Worm (Caenorhabditis elegans) whole organism, L1 larva: ENCODE results near the gene gtf-2E2.

Source experiments
- C04F5.9 ChIP-seq: sonication (generic microtip); optimal IDR thresholded peaks from 2 replicates; lab custom pipeline; 2016; ENCODE audit warnings: missing genetic modification characterization, missing compliant biosample characterization
- C16A3.4 ChIP-seq: fragments of 150-350 bp; optimal IDR thresholded peaks from 2 replicates; lab custom pipeline; 2014; ENCODE audit warnings: missing biosample characterization, missing genetic modification characterization
- C34B4.2 ChIP-seq: sonication (generic microtip); optimal IDR thresholded peaks from 2 replicates; lab custom pipeline; 2017; ENCODE audit warnings: mild to moderate bottlenecking, missing genetic modification characterization, missing compliant biosample characterization
- F16B12.6 ChIP-seq: fragments of 150-350 bp; optimal IDR thresholded peaks from 2 replicates; lab custom pipeline; 2014; ENCODE audit warnings: missing biosample characterization, missing genetic modification characterization
- Y116A8C.19 ChIP-seq: sonication (generic microtip); optimal IDR thresholded peaks from 2 replicates; lab custom pipeline; 2016; ENCODE audit warnings: missing compliant biosample characterization, missing genetic modification characterization, borderline replicate concordance
- blmp-1 ChIP-seq: fragments of 150-350 bp; optimal IDR thresholded peaks from 2 replicates; lab custom pipeline; 2014; ENCODE audit warnings: missing biosample characterization, missing genetic modification characterization
- ceh-63 ChIP-seq: fragments of 200-800 bp; sonication (Bioruptor generic); optimal IDR thresholded peaks from 2 replicates; lab custom pipeline; 2018; ENCODE audit warnings: mild to moderate bottlenecking, missing genetic modification characterization, missing compliant biosample characterization
- ceh-8 ChIP-seq: fragments of 200-800 bp; sonication (Bioruptor generic); optimal IDR thresholded peaks from 2 replicates; lab custom pipeline; 2018; ENCODE audit warnings: mild to moderate bottlenecking, missing genetic modification characterization, moderate library complexity, missing compliant biosample characterization
- ceh-90 ChIP-seq: sonication (generic microtip); optimal IDR thresholded peaks from 2 replicates; lab custom pipeline; 2016; ENCODE audit warnings: missing genetic modification characterization, missing compliant biosample characterization
- ces-1 ChIP-seq: fragments of 150-350 bp; optimal IDR thresholded peaks from 2 replicates; lab custom pipeline; 2014; ENCODE audit warnings: missing biosample characterization, missing genetic modification reagents, missing genetic modification characterization
- dpl-1 ChIP-seq, 3 experiments: fragments of 150-350 bp in 2 of 3; sonication (generic microtip) in 1 of 3; optimal IDR thresholded peaks; 2 replicates each; lab custom pipeline; 2014 to 2017; ENCODE audit warnings: missing biosample characterization in 3 of 3, missing genetic modification characterization in 3 of 3, missing genetic modification reagents in 3 of 3
- dsc-1 ChIP-seq: sonication (generic microtip); optimal IDR thresholded peaks from 2 replicates; lab custom pipeline; 2016; ENCODE audit warnings: mild to moderate bottlenecking, missing genetic modification characterization, missing compliant biosample characterization
- egl-13 ChIP-seq: sonication (generic microtip); optimal IDR thresholded peaks from 2 replicates; lab custom pipeline; 2016; ENCODE audit warnings: missing genotype, missing genetic modification reagents, missing genetic modification characterization, missing compliant biosample characterization
- egl-27 ChIP-seq, 2 experiments: fragments of 150-350 bp in 1 of 2; sonication (generic microtip); optimal IDR thresholded peaks; 3 replicates each; lab custom pipeline; 2017 to 2018; ENCODE audit warnings: missing biosample characterization in 2 of 2, missing genetic modification characterization in 2 of 2, missing genetic modification reagents in 2 of 2
- elt-2 ChIP-seq: sonication (generic microtip); optimal IDR thresholded peaks from 2 replicates; lab custom pipeline; 2016; ENCODE audit warnings: missing genetic modification characterization, mild to moderate bottlenecking, inconsistent platforms, missing compliant biosample characterization, missing genetic modification reagents
- elt-3 ChIP-seq, 6 experiments: fragments of 150-350 bp in 1 of 6; sonication (generic microtip); optimal IDR thresholded peaks; 2 replicates each; lab custom pipeline; 2017 to 2018; ENCODE audit warnings: missing biosample characterization in 6 of 6, missing genetic modification characterization in 6 of 6, inconsistent platforms in 1 of 6
- fkh-10 ChIP-seq: sonication (generic microtip); optimal IDR thresholded peaks from 2 replicates; lab custom pipeline; 2017; ENCODE audit warnings: missing biosample characterization, missing genetic modification reagents, missing genetic modification characterization
- fkh-4 ChIP-seq: sonication (generic microtip); optimal IDR thresholded peaks from 2 replicates; lab custom pipeline; 2016; ENCODE audit warnings: missing compliant biosample characterization, missing genetic modification characterization, borderline replicate concordance
- fkh-8 ChIP-seq: sonication (generic microtip); optimal IDR thresholded peaks from 2 replicates; lab custom pipeline; 2016; ENCODE audit warnings: mild to moderate bottlenecking, missing genetic modification characterization, missing compliant biosample characterization
- fos-1 ChIP-seq: fragments of 150-350 bp; optimal IDR thresholded peaks from 2 replicates; lab custom pipeline; 2014; ENCODE audit warnings: missing biosample characterization, missing genetic modification characterization
- grh-1 ChIP-seq: fragments of 200-800 bp; sonication (Bioruptor generic); IDR thresholded peaks from 2 replicates; pipeline ENCODE4 v1.3.6; 2022; ENCODE audit warnings: missing genetic modification reagents, missing genetic modification characterization, missing compliant biosample characterization
- irx-1 ChIP-seq: sonication (generic microtip); optimal IDR thresholded peaks from 2 replicates; lab custom pipeline; 2016; ENCODE audit warnings: missing genetic modification characterization, missing compliant biosample characterization
- isw-1 ChIP-seq: fragments of 200-800 bp; sonication (Bioruptor generic); IDR thresholded peaks from 2 replicates; pipeline ENCODE4 v1.3.6; 2022; ENCODE audit warnings: missing genetic modification characterization, missing compliant biosample characterization
- lin-14 ChIP-seq: fragments of 200-800 bp; sonication (Bioruptor generic); optimal IDR thresholded peaks from 2 replicates; lab custom pipeline; 2018; ENCODE audit warnings: mild to moderate bottlenecking, missing genetic modification characterization, moderate library complexity, missing compliant biosample characterization
- lin-35 ChIP-seq, 2 experiments: fragments of 150-350 bp; optimal IDR thresholded peaks; 2 replicates each; lab custom pipeline; 2014; ENCODE audit warnings: missing biosample characterization in 2 of 2, missing genetic modification characterization in 2 of 2, missing genetic modification reagents in 2 of 2
- nhr-12 ChIP-seq: sonication (generic microtip); optimal IDR thresholded peaks from 2 replicates; lab custom pipeline; 2017; ENCODE audit warnings: missing biosample characterization, missing genetic modification characterization
- nhr-20 ChIP-seq: sonication (generic microtip); optimal IDR thresholded peaks from 2 replicates; lab custom pipeline; 2016; ENCODE audit warnings: mild to moderate bottlenecking, missing genetic modification characterization, missing compliant biosample characterization
- nhr-47 ChIP-seq: sonication (generic microtip); optimal IDR thresholded peaks from 2 replicates; lab custom pipeline; 2016; ENCODE audit warnings: mild to moderate bottlenecking, missing genetic modification characterization, moderate library complexity, missing compliant biosample characterization
- nhr-71 ChIP-seq: sonication (generic microtip); optimal IDR thresholded peaks from 2 replicates; lab custom pipeline; 2016; ENCODE audit warnings: mild to moderate bottlenecking, missing genetic modification characterization, moderate library complexity, missing compliant biosample characterization
- nhr-90 ChIP-seq: sonication (generic microtip); optimal IDR thresholded peaks from 2 replicates; lab custom pipeline; 2016; ENCODE audit warnings: mild to moderate bottlenecking, missing genetic modification characterization, missing compliant biosample characterization; ENCODE audit not compliant: poor library complexity
- pag-3 ChIP-seq: sonication (generic microtip); optimal IDR thresholded peaks from 2 replicates; lab custom pipeline; 2017; ENCODE audit warnings: missing genetic modification characterization, mild to moderate bottlenecking, missing compliant biosample characterization, antibody characterized with exemption, borderline replicate concordance; ENCODE audit not compliant: insufficient read depth
- rnt-1 ChIP-seq: sonication (generic microtip); optimal IDR thresholded peaks from 2 replicates; lab custom pipeline; 2016; ENCODE audit warnings: mild to moderate bottlenecking, missing genetic modification characterization, moderate library complexity, missing compliant biosample characterization
- skn-1 ChIP-seq: fragments of 150-350 bp; optimal IDR thresholded peaks from 2 replicates; lab custom pipeline; 2014; ENCODE audit warnings: missing biosample characterization, missing genetic modification characterization
- sox-4 ChIP-seq: sonication (generic microtip); optimal IDR thresholded peaks from 2 replicates; lab custom pipeline; 2016; ENCODE audit warnings: missing genetic modification characterization, missing compliant biosample characterization
- sptf-1 ChIP-seq: fragments of 150-350 bp; optimal IDR thresholded peaks from 2 replicates; lab custom pipeline; 2014; ENCODE audit warnings: missing biosample characterization, missing genetic modification characterization
- swsn-7 ChIP-seq: sonication (generic microtip); optimal IDR thresholded peaks from 2 replicates; lab custom pipeline; 2016; ENCODE audit warnings: missing genetic modification characterization, missing compliant biosample characterization
- tbx-2 ChIP-seq: sonication (generic microtip); optimal IDR thresholded peaks from 2 replicates; lab custom pipeline; 2016; ENCODE audit warnings: missing genetic modification characterization, missing compliant biosample characterization
- tlp-1 ChIP-seq: fragments of 150-350 bp; optimal IDR thresholded peaks from 2 replicates; lab custom pipeline; 2014; ENCODE audit warnings: missing biosample characterization, missing genetic modification characterization
- unc-30 ChIP-seq: sonication (generic microtip); optimal IDR thresholded peaks from 2 replicates; lab custom pipeline; 2017; ENCODE audit warnings: missing biosample characterization, missing genetic modification characterization
- unc-62 ChIP-seq: fragments of 150-350 bp; optimal IDR thresholded peaks from 2 replicates; lab custom pipeline; 2014; ENCODE audit warnings: missing biosample characterization, missing genetic modification reagents, missing genetic modification characterization
- vab-15 ChIP-seq: sonication (generic microtip); optimal IDR thresholded peaks from 2 replicates; lab custom pipeline; 2017; ENCODE audit warnings: missing genotype, mild to moderate bottlenecking, missing genetic modification characterization, missing compliant biosample characterization
- xbp-1 ChIP-seq: sonication (generic microtip); optimal IDR thresholded peaks from 2 replicates; lab custom pipeline; 2016; ENCODE audit warnings: missing genetic modification characterization, missing compliant biosample characterization
- zag-1 ChIP-seq: fragments of 150-350 bp; optimal IDR thresholded peaks from 2 replicates; lab custom pipeline; 2014; ENCODE audit warnings: missing biosample characterization, missing genetic modification characterization
- zip-4 ChIP-seq: fragments of 200-800 bp; sonication (Bioruptor generic); optimal IDR thresholded peaks from 2 replicates; lab custom pipeline; 2018; ENCODE audit warnings: mild to moderate bottlenecking, missing genetic modification characterization, moderate library complexity, missing compliant biosample characterization
- ztf-11 ChIP-seq, 2 experiments: sonication (generic microtip); optimal IDR thresholded peaks; 2 replicates each; lab custom pipeline; 2016 to 2017; ENCODE audit warnings: missing genetic modification characterization in 2 of 2, missing biosample characterization in 1 of 2, missing compliant biosample characterization in 1 of 2
- ztf-4 ChIP-seq: fragments of 150-350 bp; optimal IDR thresholded peaks from 2 replicates; lab custom pipeline; 2014; ENCODE audit warnings: missing biosample characterization, missing genetic modification characterization

gtf-2E2 gene

DNA sequence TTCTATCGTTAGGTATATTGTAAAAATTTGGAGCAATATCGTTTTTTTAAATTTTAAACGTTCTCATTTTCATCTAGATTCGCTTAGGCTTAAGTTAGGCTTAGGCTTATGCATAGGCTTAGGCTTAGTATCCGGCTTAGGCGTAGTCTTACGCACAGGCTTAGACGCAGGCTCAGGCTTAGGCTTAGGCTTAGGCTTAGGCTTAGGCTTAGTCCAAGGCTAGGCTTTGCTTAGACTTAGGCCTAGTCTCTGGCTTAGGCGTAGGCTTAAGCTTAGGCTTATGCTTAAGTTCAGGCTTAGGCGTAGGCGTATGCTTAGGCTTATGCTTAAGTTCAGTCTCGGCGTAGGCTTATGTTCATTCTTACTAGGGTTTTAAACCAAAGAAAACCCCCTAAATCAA, 38.5 kb downstream of the gtf-2E2 start:
- no peak for TF ChIP-seq swsn-7 (tag; lab: Kevin White, UChicago)
- TF ChIP-seq unc-62 (GFP tag; lab: Kevin White, UChicago) = no peak
- TF ChIP-seq C34B4.2 (tag; lab: Kevin White, UChicago) = no peak
- no peak for TF ChIP-seq ceh-8 (GFP tag; lab: Kevin White, UChicago)
- no peak for TF ChIP-seq egl-13
- TF ChIP-seq fkh-8 = no peak
- TF ChIP-seq isw-1 (GFP tag; lab: Robert Waterston, UW) = no peak
- no peak for TF ChIP-seq lin-35 (GFP tag; optimal IDR thresholded peaks at IDR 0.05; lab: Kevin White, UChicago)
- no peak for TF ChIP-seq sox-4 (tag; lab: Kevin White, UChicago)
- TF ChIP-seq sptf-1 = no peak
- TF ChIP-seq skn-1 (tag; lab: Kevin White, UChicago) = no peak

DNA sequence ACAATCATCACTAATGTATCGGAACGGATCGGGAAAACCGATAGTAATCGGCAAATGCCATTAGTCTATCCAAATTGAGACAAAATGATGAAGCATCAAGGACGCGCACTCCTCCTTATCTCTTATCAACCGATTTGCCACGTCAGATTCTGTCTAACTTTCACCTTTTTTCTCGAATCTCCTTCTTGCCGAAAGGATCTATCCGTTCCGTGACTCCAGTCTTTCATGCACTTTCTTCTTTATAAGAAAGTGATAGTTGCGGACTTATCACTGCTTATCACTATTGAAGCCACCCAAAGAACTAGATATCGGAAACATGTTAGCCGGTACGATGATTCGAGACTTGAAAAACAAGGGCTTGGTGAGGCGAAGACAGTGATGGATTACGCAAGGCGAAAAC, 40.3 kb downstream of the gtf-2E2 start:
- no peak for TF ChIP-seq skn-1 (tag; lab: Kevin White, UChicago)
- peak; percentile 100 for TF ChIP-seq blmp-1
- no peak for TF ChIP-seq nhr-47 (tag; lab: Kevin White, UChicago)
- TF ChIP-seq Y116A8C.19 (tag; lab: Kevin White, UChicago) = no peak
- peak; percentile 28 to 96 (median 84) for TF ChIP-seq elt-3 (tag; optimal IDR thresholded peaks at IDR 0.05; lab: Kevin White, UChicago)
- TF ChIP-seq elt-2 = no peak
- TF ChIP-seq C04F5.9 (tag; lab: Kevin White, UChicago) = no peak
- no peak for TF ChIP-seq ceh-63 (GFP tag; lab: Kevin White, UChicago)
- no peak for TF ChIP-seq irx-1 (tag; lab: Kevin White, UChicago)
- TF ChIP-seq grh-1 (GFP tag; lab: Robert Waterston, UW) = no peak
- TF ChIP-seq vab-15 (tag; lab: Kevin White, UChicago) = no peak
- TF ChIP-seq fkh-4 (tag; lab: Kevin White, UChicago) = no peak
- no peak for TF ChIP-seq ceh-90
- peak; percentile 7 for TF ChIP-seq nhr-20 (tag; lab: Kevin White, UChicago)
- no peak for TF ChIP-seq nhr-71 (tag; lab: Kevin White, UChicago)
- TF ChIP-seq pag-3 = no peak
- no peak for TF ChIP-seq zip-4 (GFP tag; lab: Kevin White, UChicago)
- no peak for TF ChIP-seq zag-1
- no peak for TF ChIP-seq nhr-90 (tag; lab: Kevin White, UChicago)
- no peak for TF ChIP-seq ztf-4 (tag; lab: Kevin White, UChicago)
- TF ChIP-seq tbx-2 = no peak
- no peak for TF ChIP-seq xbp-1

DNA sequence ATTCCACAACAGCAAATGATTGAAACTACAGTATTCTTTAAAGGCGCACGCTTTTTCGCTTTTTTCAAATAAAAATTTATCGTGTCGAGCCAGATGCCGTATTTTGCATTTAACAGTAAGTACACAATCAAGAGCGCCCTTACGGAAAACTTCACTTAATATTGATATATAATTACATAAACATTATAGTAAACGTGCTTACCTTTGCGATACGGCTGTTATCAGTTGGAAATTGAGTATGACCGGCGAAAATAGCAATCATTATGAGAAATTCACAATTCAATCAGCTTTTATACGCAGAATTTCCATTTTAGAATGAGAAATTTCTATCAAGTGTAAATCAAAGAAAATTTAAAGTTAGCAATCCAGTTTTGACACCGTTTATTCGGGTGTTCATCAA, 42.1 kb downstream of the gtf-2E2 start, which contains the start of gene B0334.20:
B0334.20 (minus strand) TSS at position 262 of the 400 bp plus-strand sequence.
- TF ChIP-seq elt-3 (tag; optimal IDR thresholded peaks at IDR 0.05; lab: Kevin White, UChicago) (no peak), fkh-10 (no peak), Y116A8C.19 (tag; lab: Kevin White, UChicago) (no peak)

DNA sequence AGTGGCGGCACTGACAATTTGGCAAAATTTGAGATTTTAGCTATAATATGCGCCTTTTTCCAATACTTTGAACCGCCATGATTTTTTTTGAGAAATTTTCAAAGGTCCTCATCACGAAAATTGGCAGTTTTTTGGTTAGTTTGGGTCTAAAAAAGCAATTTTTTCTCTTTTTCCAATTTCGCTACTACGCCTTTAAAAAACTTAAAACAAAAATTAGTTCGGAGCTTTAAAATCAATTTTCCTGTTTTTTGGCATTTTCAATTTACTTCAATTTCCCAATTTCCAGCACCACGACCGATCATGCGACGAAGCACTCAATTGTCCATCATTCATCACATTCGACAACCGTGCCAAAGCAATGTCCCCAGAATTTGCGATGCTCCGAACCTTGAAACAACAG, 44.9 kb downstream of the gtf-2E2 start, which contains the start of gene B0334.5:
B0334.5 (plus strand) TSS at position 301 of the 400 bp plus-strand sequence.
- no peak for TF ChIP-seq dsc-1 (tag; lab: Kevin White, UChicago)

DNA sequence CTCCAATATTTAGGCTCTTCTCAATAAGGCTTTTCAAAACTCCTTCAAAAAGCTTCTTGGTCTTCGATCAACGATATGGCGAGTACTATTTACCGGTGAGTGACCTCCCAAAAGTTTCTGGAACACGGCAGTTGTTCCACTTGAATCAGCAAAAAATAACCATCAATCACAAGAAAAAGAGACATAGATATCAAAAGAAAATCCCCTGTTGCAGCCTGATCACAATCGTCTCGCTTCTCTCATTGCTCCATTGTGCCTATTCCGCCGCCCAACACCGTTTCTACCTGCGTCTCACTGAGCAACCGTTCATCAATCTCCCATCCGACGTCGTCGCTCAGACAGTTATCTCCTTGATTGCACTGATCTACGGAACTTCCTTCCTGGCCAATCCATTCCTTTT, 45.5 kb downstream of the gtf-2E2 start, which contains the start of gene emc-5:
emc-5 (plus strand) TSS at position 14 of the 400 bp plus-strand sequence.
- TF ChIP-seq C16A3.4 (tag; lab: Kevin White, UChicago) (no peak), nhr-12 (tag; lab: Kevin White, UChicago) (no peak), Y116A8C.19 (tag; lab: Kevin White, UChicago) (no peak), ces-1 (GFP tag; lab: Kevin White, UChicago) (no peak), dsc-1 (tag; lab: Kevin White, UChicago) (no peak), lin-14 (GFP tag; lab: Kevin White, UChicago) (peak; percentile 45), F16B12.6 (tag; lab: Kevin White, UChicago) (no peak), rnt-1 (tag; lab: Kevin White, UChicago) (peak; percentile 75), ceh-63 (GFP tag; lab: Kevin White, UChicago) (no peak), ztf-11 (tag; optimal IDR thresholded peaks at IDR 0.05; lab: Kevin White, UChicago) (no peak), egl-27 (tag; optimal IDR thresholded peaks at IDR 0.05; lab: Kevin White, UChicago) (no peak), tbx-2 (no peak), vab-15 (tag; lab: Kevin White, UChicago) (no peak), nhr-90 (tag; lab: Kevin White, UChicago) (no peak), dpl-1 (GFP tag; optimal IDR thresholded peaks at IDR 0.05; lab: Kevin White, UChicago) (no peak), unc-30 (tag; lab: Kevin White, UChicago) (no peak), tlp-1 (tag; lab: Kevin White, UChicago) (no peak), fos-1 (tag; lab: Kevin White, UChicago) (no peak)
